Fruit fly (Drosophila melanogaster) S2 (cell line): ENCODE results near the gene CG12105.

Experiments
- CG8478 ChIP-seq: fragments of >200 bp; optimal IDR thresholded peaks from 2 replicates; lab custom pipeline; 2018
- CTCF ChIP-seq, 2 experiments: fragments of >200 bp; optimal IDR thresholded peaks; 2 replicates each; lab custom pipeline; 2018

- TF ChIP-seq CG8478 (lab: Kevin White, UChicago): no peak
- TF ChIP-seq CTCF (optimal IDR thresholded peaks at IDR 0.05; lab: Kevin White, UChicago): no peak
These were observed 35.4 kb downstream of the CG12105 start for dm6 chr3L:1580194-1580593.
